Worm (Caenorhabditis elegans): ENCODE measurements around the gene mon-2.

- TF ChIP-seq snpc-4 (tag; optimal IDR thresholded peaks at IDR 0.05) (no peak), lsy-2 (tag; optimal IDR thresholded peaks at IDR 0.05) (no peak)
These were observed 28.0 kb upstream of the mon-2 start, which contains the start of gene bath-37 for ce11 chrIV:12068590-12068989.

All from whole organism, L2 larva.